Fruit fly (Drosophila melanogaster): Measurements from ENCODE around the gene AANATL3.

Gene AANATL3

dm6 chr2L:20025711-20026110 is at the start of gene AANATL3:
AANATL3 (minus strand) TSS chr2L:20025811.
- no peak for TF ChIP-seq noc (tag; optimal IDR thresholded peaks at IDR 0.05)

- peak; percentile 35 for TF ChIP-seq noc (tag; optimal IDR thresholded peaks at IDR 0.05)
Measured at dm6 chr2L:20075234-20075803, 49.7 kb upstream of the AANATL3 start, which contains the start of the genes pr and neb. pr (minus strand) TSS chr2L:20075458. neb (plus strand) TSS chr2L:20075757.

- TF ChIP-seq noc (tag; optimal IDR thresholded peaks at IDR 0.05) = peak; percentile 22
Measured at dm6 chr2L:20074388-20074787, 48.8 kb upstream of the AANATL3 start.

- no peak for TF ChIP-seq noc (tag; optimal IDR thresholded peaks at IDR 0.05)
Measured at dm6 chr2L:20072095-20072494, 46.5 kb upstream of the AANATL3 start, which contains the start of gene CG10730. CG10730 (minus strand) TSS chr2L:20072195.

- peak; percentile 4 for TF ChIP-seq noc (tag; optimal IDR thresholded peaks at IDR 0.05)
Measured at dm6 chr2L:20069158-20070016, 43.8 kb upstream of the AANATL3 start.

- no peak for TF ChIP-seq noc (tag; optimal IDR thresholded peaks at IDR 0.05)
Measured at dm6 chr2L:20067928-20068327, 42.3 kb upstream of the AANATL3 start.

dm6 chr2L:20066233-20066650 is 40.6 kb upstream of the AANATL3 start, which contains the start of gene bwa:
bwa (plus strand) TSS chr2L:20066391.
- TF ChIP-seq noc (tag; optimal IDR thresholded peaks at IDR 0.05) = no peak

- no peak for TF ChIP-seq noc (tag; optimal IDR thresholded peaks at IDR 0.05)
Measured at dm6 chr2L:20065516-20065915, 39.9 kb upstream of the AANATL3 start, which contains the start of gene vls. vls (minus strand) TSS chr2L:20065679.

dm6 chr2L:20061018-20061657 is 35.5 kb upstream of the AANATL3 start, which contains the start of the genes barr and lok:
barr (minus strand) TSS chr2L:20061370.
lok (plus strand) TSS chr2L:20061422.
- peak; percentile 24 for TF ChIP-seq noc (tag; optimal IDR thresholded peaks at IDR 0.05)

- TF ChIP-seq noc (tag; optimal IDR thresholded peaks at IDR 0.05) = no peak
Measured at dm6 chr2L:20057391-20057790, 31.8 kb upstream of the AANATL3 start.

dm6 chr2L:20051172-20051893 is 25.7 kb upstream of the AANATL3 start:
- TF ChIP-seq noc (tag; optimal IDR thresholded peaks at IDR 0.05) = no peak

- TF ChIP-seq noc (tag; optimal IDR thresholded peaks at IDR 0.05) = peak; percentile 63
Measured at dm6 chr2L:20027382-20027919, 1.8 kb upstream of the AANATL3 start, which contains the start of gene sNPF. sNPF (plus strand) TSS chr2L:20027915.

dm6 chr2L:20026351-20026849 is 789 bp upstream of the AANATL3 start:
- peak; percentile 20 for TF ChIP-seq noc (tag; optimal IDR thresholded peaks at IDR 0.05)

dm6 chr2L:20024333-20024732 is 1.3 kb downstream of the AANATL3 start:
- TF ChIP-seq noc (tag; optimal IDR thresholded peaks at IDR 0.05) = no peak

dm6 chr2L:20020091-20020490 is 5.5 kb downstream of the AANATL3 start:
- TF ChIP-seq noc (tag; optimal IDR thresholded peaks at IDR 0.05) = no peak
